Fruit fly (Drosophila melanogaster): ENCODE results near the gene CG42238.

Gene CG42238

DNA sequence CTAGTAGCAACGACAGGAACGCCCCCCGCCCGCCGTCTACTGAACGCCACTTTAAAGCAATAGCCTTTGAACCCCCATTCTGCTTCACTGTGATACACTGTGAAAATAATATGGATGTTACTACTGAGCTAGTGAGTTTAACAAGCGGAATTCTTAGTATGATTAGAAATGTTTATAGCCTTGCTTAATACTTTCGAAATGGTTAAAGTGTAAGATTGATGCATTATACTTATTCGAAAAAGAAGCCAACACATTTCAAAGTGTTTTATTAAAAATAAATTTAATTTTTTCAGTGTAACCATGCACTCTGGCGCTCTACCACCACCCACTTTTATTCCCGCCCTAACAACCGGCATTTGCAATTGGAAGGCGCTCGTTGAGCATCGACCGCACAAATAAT is 107.6 kb downstream of the CG42238 start (continued):
- TF ChIP-seq CG1602 (GFP tag; optimal IDR thresholded peaks at IDR 0.05) (peak; percentile 9), rib (GFP tag; IDR thresholded peaks at IDR 0.05) (no peak), CG4820 (GFP tag; optimal IDR thresholded peaks at IDR 0.05) (peak; percentile 17), slbo (GFP tag; IDR thresholded peaks at IDR 0.05) (peak; percentile 43; the same call in 1 of the 2 replicates), CG33557 (GFP tag; optimal IDR thresholded peaks at IDR 0.05) (peak; percentile 24), seq (GFP tag; IDR thresholded peaks at IDR 0.05) (peak; percentile 32; the same call in 1 of the 2 replicates), hth (optimal IDR thresholded peaks at IDR 0.05) (no peak), zfh1 (GFP tag; IDR thresholded peaks at IDR 0.05) (peak; percentile 69; the same call in 2 of the 3 replicates), Hr3 (GFP tag; optimal IDR thresholded peaks at IDR 0.05) (peak; percentile 29), bsh (GFP tag; optimal IDR thresholded peaks at IDR 0.05) (peak in 1 of 2 experiments; percentile 68), Xrp1 (GFP tag; IDR thresholded peaks at IDR 0.05) (peak; percentile 69), CG13296 (GFP tag; optimal IDR thresholded peaks at IDR 0.05) (no peak), Ssrp (tag; optimal IDR thresholded peaks at IDR 0.05) (peak; percentile 22), fd96Cb (tag; optimal IDR thresholded peaks at IDR 0.05) (peak; percentile 54), CG17361 (GFP tag; IDR thresholded peaks at IDR 0.05) (0 out of 3 replicates have a peak, but pooled peaks have one; percentile 39), dmrt11E (tag; optimal IDR thresholded peaks at IDR 0.05) (peak; percentile 57), chif (GFP tag; optimal IDR thresholded peaks at IDR 0.05) (peak in 1 of 2 experiments; percentile 7), Gug (GFP tag; IDR thresholded peaks at IDR 0.05) (no peak), Sox102F (GFP tag; optimal IDR thresholded peaks at IDR 0.05) (peak; percentile 58), CG15269 (tag; optimal IDR thresholded peaks at IDR 0.05) (peak; percentile 40), Gsc (GFP tag; IDR thresholded peaks at IDR 0.05) (no peak), NfI (GFP tag; optimal IDR thresholded peaks at IDR 0.05) (peak; percentile 9), CG31441 (GFP tag; IDR thresholded peaks at IDR 0.05) (peak; percentile 56; the same call in 1 of the 2 replicates), CG2712 (tag; optimal IDR thresholded peaks at IDR 0.05) (peak; percentile 62), CG30020 (tag; optimal IDR thresholded peaks at IDR 0.05) (no peak), CG15601 (tag; optimal IDR thresholded peaks at IDR 0.05) (peak; percentile 45), Hr78 (GFP tag; optimal IDR thresholded peaks at IDR 0.05) (peak in 1 of 2 experiments; percentile 4), Dll (GFP tag; IDR thresholded peaks at IDR 0.05; ENCODE audit: partially characterized antibody) (no peak), CG1529 (GFP tag; optimal IDR thresholded peaks at IDR 0.05) (peak; percentile 28), dysf (GFP tag; IDR thresholded peaks at IDR 0.05) (peak; percentile 44; the same call in 1 of the 3 replicates), CG5953 (GFP tag; IDR thresholded peaks at IDR 0.05) (0 out of 2 replicates have a peak, but pooled peaks have one; percentile 23), CG17829 (tag; optimal IDR thresholded peaks at IDR 0.05) (peak; percentile 30), Hmr (GFP tag; optimal IDR thresholded peaks at IDR 0.05) (peak; percentile 32), ken (GFP tag; IDR thresholded peaks at IDR 0.05) (0 out of 3 replicates have a peak, but pooled peaks have one; percentile 35), CG2875 (GFP tag; optimal IDR thresholded peaks at IDR 0.05) (peak; percentile 23), tap (tag; optimal IDR thresholded peaks at IDR 0.05) (peak; percentile 7), CG14710 (tag; optimal IDR thresholded peaks at IDR 0.05) (peak; percentile 42), Oli (tag; optimal IDR thresholded peaks at IDR 0.05) (peak; percentile 37), cwo (GFP tag; optimal IDR thresholded peaks at IDR 0.05) (peak; percentile 10), Rfx (GFP tag; IDR thresholded peaks at IDR 0.05) (0 out of 2 replicates have a peak, but pooled peaks have one; percentile 6), CG12219 (GFP tag; optimal IDR thresholded peaks at IDR 0.05) (peak; percentile 4), CG1792 (GFP tag; optimal IDR thresholded peaks at IDR 0.05) (no peak), CG12942 (GFP tag; optimal IDR thresholded peaks at IDR 0.05) (no peak), org-1 (GFP tag; optimal IDR thresholded peaks at IDR 0.05) (no peak), CG34422 (GFP tag; IDR thresholded peaks at IDR 0.05) (peak; percentile 25; the same call in 1 of the 3 replicates), CG9817 (tag; optimal IDR thresholded peaks at IDR 0.05) (no peak), CG11696 (GFP tag; IDR thresholded peaks at IDR 0.05) (0 out of 2 replicates have a peak, but pooled peaks have one; percentile 20), eve (GFP tag; optimal IDR thresholded peaks at IDR 0.05) (peak in 1 of 2 experiments; percentile 30), ap (GFP tag; IDR thresholded peaks at IDR 0.05) (peak; percentile 37; the same call in 1 of the 2 replicates)
